Fruit fly (Drosophila melanogaster) whole organism, embryonic: ENCODE measurements around the gene CycA.

ENCODE experiments used
- Awh ChIP-seq: fragments of 200-800 bp; sonication (Bioruptor generic); IDR thresholded peaks from 2 replicates; pipeline ENCODE4, ENCODE4 v1.3.6; 2022; ENCODE audit warnings: missing biosample characterization, missing genetic modification characterization
- Bgb ChIP-seq: fragments of 200-800 bp; sonication (Bioruptor generic); IDR thresholded peaks from 2 replicates; pipeline ENCODE4 v1.3.6; 2022; ENCODE audit warnings: missing biosample characterization, missing genetic modification characterization; ENCODE audit not compliant: partially characterized antibody
- CG11247 ChIP-seq: fragments of 200-800 bp; sonication (Bioruptor generic); IDR thresholded peaks from 2 replicates; pipeline ENCODE4 v1.3.6; 2022; ENCODE audit warnings: missing biosample characterization, missing genetic modification characterization
- CG11504 ChIP-seq: fragments of 200-800 bp; sonication (Bioruptor generic); optimal IDR thresholded peaks from 3 replicates; lab custom pipeline; 2019; ENCODE audit warnings: missing biosample characterization, mild to moderate bottlenecking, missing genetic modification characterization, moderate library complexity
- CG13296 ChIP-seq: fragments of 200-800 bp; sonication (Bioruptor generic); optimal IDR thresholded peaks from 3 replicates; lab custom pipeline; 2018; ENCODE audit warnings: missing biosample characterization, mild to moderate bottlenecking, missing genetic modification characterization
- CG15514 ChIP-seq: fragments of 200-800 bp; sonication (Bioruptor generic); optimal IDR thresholded peaks from 3 replicates; lab custom pipeline; 2017; ENCODE audit warnings: missing biosample characterization, missing genetic modification characterization, mild to moderate bottlenecking, moderate library complexity, missing genetic modification reagents
- CG33213 ChIP-seq: fragments of 200-800 bp; sonication (Bioruptor generic); optimal IDR thresholded peaks from 3 replicates; lab custom pipeline; 2016; ENCODE audit warnings: missing biosample characterization, missing genetic modification characterization
- CG3838 ChIP-seq: fragments of 200-800 bp; sonication (Bioruptor generic); optimal IDR thresholded peaks from 3 replicates; lab custom pipeline; 2016; ENCODE audit warnings: missing biosample characterization, missing genetic modification characterization
- CG42726 ChIP-seq: fragments of 200-800 bp; sonication (Bioruptor generic); IDR thresholded peaks from 2 replicates; pipeline ENCODE4 v1.3.6; 2022; ENCODE audit warnings: missing biosample characterization, missing genetic modification characterization; ENCODE audit not compliant: partially characterized antibody
- CG4282 ChIP-seq: fragments of 200-800 bp; sonication (Bioruptor generic); optimal IDR thresholded peaks from 2 replicates; lab custom pipeline; 2016; ENCODE audit warnings: missing biosample characterization, missing genetic modification characterization
- CG6654 ChIP-seq: fragments of 200-800 bp; sonication (Bioruptor generic); optimal IDR thresholded peaks from 2 replicates; lab custom pipeline; 2017; ENCODE audit warnings: missing biosample characterization, mild to moderate bottlenecking, missing genetic modification characterization
- CG8924 ChIP-seq: fragments of 200-800 bp; optimal IDR thresholded peaks from 3 replicates; lab custom pipeline; 2019; ENCODE audit warnings: missing biosample characterization, mild to moderate bottlenecking, missing genetic modification characterization, moderate library complexity
- CG9932 ChIP-seq: fragments of 200-800 bp; sonication (Bioruptor generic); IDR thresholded peaks from 2 replicates; pipeline ENCODE4 v1.3.6; 2022; ENCODE audit warnings: missing biosample characterization, missing genetic modification characterization
- Camta ChIP-seq: fragments of 200-800 bp; sonication (Bioruptor generic); optimal IDR thresholded peaks from 2 replicates; lab custom pipeline; 2016; ENCODE audit warnings: missing biosample characterization, missing genetic modification characterization
- Dref ChIP-seq: fragments of 200-800 bp; sonication (Bioruptor generic); IDR thresholded peaks from 2 replicates; pipeline ENCODE4 v1.3.6; 2022; ENCODE audit warnings: missing biosample characterization, missing genetic modification characterization
- HLH4C ChIP-seq: fragments of 200-800 bp; sonication (Bioruptor generic); IDR thresholded peaks from 3 replicates; pipeline ENCODE4 v1.3.6; 2022; ENCODE audit warnings: missing biosample characterization, missing genetic modification characterization; ENCODE audit not compliant: partially characterized antibody
- HLHmδ ChIP-seq: fragments of 200-800 bp; sonication (Bioruptor generic); optimal IDR thresholded peaks from 2 replicates; lab custom pipeline; 2018; ENCODE audit warnings: missing biosample characterization, mild to moderate bottlenecking, missing genetic modification characterization, moderate library complexity
- MBD-R2 ChIP-seq: fragments of 200-800 bp; sonication (Bioruptor generic); IDR thresholded peaks from 2 replicates; pipeline ENCODE4 v1.3.6; 2022; ENCODE audit warnings: missing biosample characterization, missing genetic modification characterization
- MESR4 ChIP-seq: fragments of 200-800 bp; sonication (Bioruptor generic); optimal IDR thresholded peaks from 2 replicates; lab custom pipeline; 2018; ENCODE audit warnings: missing biosample characterization, mild to moderate bottlenecking, missing genetic modification characterization, moderate library complexity
- Med ChIP-seq: fragments of 200-800 bp; sonication (Bioruptor generic); peaks from one replicate; lab custom pipeline; 2016; ENCODE audit warnings: missing biosample characterization, missing genetic modification characterization, mild to moderate bottlenecking, inconsistent platforms, moderate library complexity
- NC2β ChIP-seq: fragments of 200-800 bp; sonication (Bioruptor generic); optimal IDR thresholded peaks from 2 replicates; lab custom pipeline; 2016; ENCODE audit warnings: missing biosample characterization, missing genetic modification characterization
- Neu2 ChIP-seq: fragments of 200-800 bp; sonication (Bioruptor generic); optimal IDR thresholded peaks from 3 replicates; lab custom pipeline; 2016; ENCODE audit warnings: missing biosample characterization, missing genetic modification characterization, borderline replicate concordance
- Oaz ChIP-seq: fragments of 200-800 bp; sonication (Bioruptor generic); IDR thresholded peaks from 2 replicates; pipeline ENCODE4 v1.3.6; 2022; ENCODE audit warnings: missing biosample characterization, missing genetic modification characterization
- Sin3A ChIP-seq: fragments of >200 bp; optimal IDR thresholded peaks from 2 replicates; lab custom pipeline; 2018
- Sry-δ ChIP-seq: fragments of 200-800 bp; sonication (Bioruptor generic); optimal IDR thresholded peaks from 2 replicates; lab custom pipeline; 2016; ENCODE audit warnings: missing biosample characterization, missing genetic modification characterization
- bigmax ChIP-seq: fragments of 200-800 bp; sonication (Bioruptor generic); optimal IDR thresholded peaks from 2 replicates; lab custom pipeline; 2018; ENCODE audit warnings: missing biosample characterization, mild to moderate bottlenecking, missing genetic modification characterization
- cas ChIP-seq: fragments of 200-800 bp; sonication (Bioruptor generic); IDR thresholded peaks from 2 replicates; pipeline ENCODE4 v1.3.6; 2022; ENCODE audit warnings: missing biosample characterization, missing genetic modification characterization
- ems ChIP-seq: fragments of 200-800 bp; sonication (Bioruptor generic); optimal IDR thresholded peaks from 3 replicates; lab custom pipeline; 2016; ENCODE audit warnings: missing biosample characterization, missing genetic modification characterization
- h ChIP-seq: fragments of >200 bp; optimal IDR thresholded peaks from 2 replicates; lab custom pipeline; 2017
- hbn ChIP-seq: fragments of 200-800 bp; sonication (Bioruptor generic); IDR thresholded peaks from 2 replicates; pipeline ENCODE4 v1.3.6; 2022; ENCODE audit warnings: missing biosample characterization, missing genetic modification characterization; ENCODE audit not compliant: partially characterized antibody
- her ChIP-seq: fragments of 200-800 bp; sonication (Bioruptor generic); optimal IDR thresholded peaks from 2 replicates; lab custom pipeline; 2016; ENCODE audit warnings: missing biosample characterization, missing genetic modification characterization
- inv ChIP-seq: fragments of 200-800 bp; sonication (Bioruptor generic); IDR thresholded peaks from 2 replicates; pipeline ENCODE4 v1.3.6; 2022; ENCODE audit warnings: missing biosample characterization, missing genetic modification characterization; ENCODE audit not compliant: partially characterized antibody
- lbe ChIP-seq: fragments of 200-800 bp; sonication (Bioruptor generic); optimal IDR thresholded peaks from 2 replicates; lab custom pipeline; 2016; ENCODE audit warnings: missing biosample characterization, mild to moderate bottlenecking, missing genetic modification characterization
- mam ChIP-seq: fragments of 200-800 bp; sonication (Bioruptor generic); optimal IDR thresholded peaks from 3 replicates; lab custom pipeline; 2016; ENCODE audit warnings: missing biosample characterization, missing genetic modification characterization
- mld ChIP-seq: fragments of 200-800 bp; sonication (Bioruptor generic); IDR thresholded peaks from 3 replicates; pipeline ENCODE4 v1.3.6; 2022; ENCODE audit warnings: missing biosample characterization, missing genetic modification characterization; ENCODE audit not compliant: partially characterized antibody
- phol ChIP-seq: fragments of 200-800 bp; sonication (Bioruptor generic); optimal IDR thresholded peaks from 3 replicates; lab custom pipeline; 2018; ENCODE audit warnings: missing biosample characterization, mild to moderate bottlenecking, missing genetic modification characterization, moderate library complexity
- pzg ChIP-seq: fragments of 200-800 bp; sonication (Bioruptor generic); optimal IDR thresholded peaks from 3 replicates; lab custom pipeline; 2018; ENCODE audit warnings: missing biosample characterization, mild to moderate bottlenecking, missing genetic modification characterization, moderate library complexity
- scrt ChIP-seq: fragments of 200-800 bp; sonication (Bioruptor generic); optimal IDR thresholded peaks from 2 replicates; lab custom pipeline; 2018; ENCODE audit warnings: missing biosample characterization, mild to moderate bottlenecking, missing genetic modification characterization, moderate library complexity
- seq ChIP-seq: fragments of 200-800 bp; sonication (Bioruptor generic); IDR thresholded peaks from 2 replicates; pipeline ENCODE4 v1.3.6; 2022; ENCODE audit warnings: missing biosample characterization, missing genetic modification characterization
- shn ChIP-seq: fragments of 200-800 bp; sonication (Bioruptor generic); optimal IDR thresholded peaks from 3 replicates; lab custom pipeline; 2016; ENCODE audit warnings: missing biosample characterization, missing genetic modification characterization
- slp2 ChIP-seq: fragments of 200-800 bp; sonication (Bioruptor generic); optimal IDR thresholded peaks from 2 replicates; lab custom pipeline; 2016; ENCODE audit warnings: missing biosample characterization, missing genetic modification characterization
- stwl ChIP-seq: fragments of 200-800 bp; sonication (Bioruptor generic); optimal IDR thresholded peaks from 3 replicates; lab custom pipeline; 2018; ENCODE audit warnings: missing biosample characterization, mild to moderate bottlenecking, missing genetic modification characterization, moderate library complexity
- tap ChIP-seq: fragments of 200-800 bp; optimal IDR thresholded peaks from 3 replicates; lab custom pipeline; 2019; ENCODE audit warnings: missing biosample characterization, mild to moderate bottlenecking, missing genetic modification characterization, moderate library complexity
- vnd ChIP-seq: fragments of 200-800 bp; sonication (Bioruptor generic); IDR thresholded peaks from 3 replicates; pipeline ENCODE4 v1.3.6; 2022; ENCODE audit warnings: missing biosample characterization, missing genetic modification characterization; ENCODE audit not compliant: partially characterized antibody
- zen ChIP-seq: fragments of 200-800 bp; sonication (Bioruptor generic); optimal IDR thresholded peaks from 3 replicates; lab custom pipeline; 2018; ENCODE audit warnings: missing biosample characterization, mild to moderate bottlenecking, missing genetic modification characterization, moderate library complexity
- zen2 ChIP-seq: fragments of 200-800 bp; sonication (Bioruptor generic); IDR thresholded peaks from 3 replicates; pipeline ENCODE4 v1.3.6; 2022; ENCODE audit warnings: missing biosample characterization, missing genetic modification characterization; ENCODE audit not compliant: partially characterized antibody

The CycA gene

DNA sequence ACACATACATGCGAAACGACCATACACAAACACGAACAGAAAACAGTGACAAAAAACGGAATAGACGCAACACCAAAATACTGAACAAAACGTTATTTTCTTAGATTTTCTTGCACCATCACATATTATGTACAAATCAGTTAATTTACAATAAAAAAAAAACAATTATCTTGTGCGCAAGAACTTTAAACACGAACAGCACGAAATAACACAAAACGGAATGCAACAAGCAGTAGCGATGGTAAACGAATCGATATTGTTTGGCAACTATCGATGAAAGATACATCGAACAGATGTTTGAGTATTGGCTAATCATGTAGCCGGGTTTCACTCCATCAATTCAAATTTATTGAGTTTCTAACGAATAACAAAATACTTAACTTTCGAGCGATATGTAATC, 43.6 kb downstream of the CycA start, which contains the start of gene Pi3K68D (continued):
- TF ChIP-seq lbe (GFP tag; lab: Kevin White, UChicago) (peak; percentile 39), Med (GFP tag; lab: Kevin White, UChicago) (peak; percentile 90), HLHmδ (no peak), hbn (GFP tag; lab: Robert Waterston, UW) (peak; percentile 89), Awh (GFP tag; lab: Robert Waterston, UW) (no peak), zen (tag; lab: Kevin White, UChicago) (peak; percentile 33), CG6654 (GFP tag; lab: Kevin White, UChicago) (no peak), Sin3A (lab: Kevin White, UChicago) (peak; percentile 12), scrt (GFP tag; lab: Kevin White, UChicago) (peak; percentile 96), mld (GFP tag; lab: Robert Waterston, UW) (peak; percentile 76; the same call in 2 of the 3 replicates), Dref (GFP tag; lab: Robert Waterston, UW) (peak; percentile 94), Oaz (GFP tag; lab: Robert Waterston, UW) (no peak), phol (tag; lab: Kevin White, UChicago) (peak; percentile 47), cas (GFP tag; lab: Robert Waterston, UW) (no peak), inv (GFP tag; lab: Robert Waterston, UW) (peak; percentile 92), shn (peak; percentile 6), CG13296 (GFP tag; lab: Kevin White, UChicago) (no peak), tap (no peak), MESR4 (peak; percentile 69), vnd (peak; percentile 88), pzg (GFP tag; lab: Kevin White, UChicago) (peak; percentile 96), Neu2 (GFP tag; lab: Kevin White, UChicago) (peak; percentile 74), CG33213 (GFP tag; lab: Kevin White, UChicago) (peak; percentile 31), CG11247 (GFP tag; lab: Robert Waterston, UW) (0 out of 2 replicates have a peak, but pooled peaks have one; percentile 6), h (lab: Kevin White, UChicago) (no peak), seq (GFP tag; lab: Robert Waterston, UW) (no peak), Camta (GFP tag; lab: Kevin White, UChicago) (no peak), zen2 (peak; percentile 85), stwl (tag; lab: Kevin White, UChicago) (peak; percentile 66), slp2 (GFP tag; lab: Kevin White, UChicago) (peak; percentile 2), CG8924 (tag; lab: Kevin White, UChicago) (peak; percentile 27), MBD-R2 (GFP tag; lab: Robert Waterston, UW) (peak; percentile 63), NC2β (GFP tag; lab: Kevin White, UChicago) (no peak), HLH4C (GFP tag; lab: Robert Waterston, UW) (peak; percentile 88), Sry-δ (GFP tag; lab: Kevin White, UChicago) (peak; percentile 99), CG11504 (peak; percentile 48), bigmax (GFP tag; lab: Kevin White, UChicago) (peak; percentile 19), Bgb (GFP tag; lab: Robert Waterston, UW) (peak; percentile 97), CG9932 (GFP tag; lab: Robert Waterston, UW) (peak; percentile 43; the same call in 1 of the 2 replicates), CG4282 (GFP tag; lab: Kevin White, UChicago) (peak; percentile 46), CG3838 (peak; percentile 50), CG15514 (peak; percentile 84), CG42726 (GFP tag; lab: Robert Waterston, UW) (peak; percentile 97), her (GFP tag; lab: Kevin White, UChicago) (peak; percentile 21), ems (GFP tag; lab: Kevin White, UChicago) (no peak), mam (GFP tag; lab: Kevin White, UChicago) (peak; percentile 21)
